Fruit fly (Drosophila melanogaster): Measurements from ENCODE around the gene Or30a.

DNA sequence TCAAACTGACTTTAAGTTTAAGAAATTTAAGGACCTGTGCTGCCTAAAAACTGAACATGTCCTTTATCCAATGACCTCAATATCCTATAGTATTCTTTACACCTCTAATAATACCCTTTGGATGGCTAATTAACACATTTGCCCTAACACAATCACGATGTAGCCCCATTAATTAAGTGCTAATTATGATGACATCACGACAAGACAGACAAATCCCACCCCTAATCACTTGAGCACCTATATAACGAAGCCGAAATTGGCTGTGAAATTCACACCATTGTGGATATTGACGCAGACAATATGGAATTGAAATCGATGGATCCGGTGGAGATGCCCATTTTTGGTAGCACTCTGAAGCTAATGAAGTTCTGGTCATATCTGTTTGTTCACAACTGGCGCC, at the start of gene Or30a:
- TF ChIP-seq psq (optimal IDR thresholded peaks at IDR 0.05) (no peak), usp (GFP tag; optimal IDR thresholded peaks at IDR 0.05) (no peak), pan (optimal IDR thresholded peaks at IDR 0.05) (no peak), CG8478 (optimal IDR thresholded peaks at IDR 0.05) (no peak)

Data from whole organism.